Fruit fly (Drosophila melanogaster) S2 (cell line): ENCODE measurements around the gene AP-1-2beta.

ENCODE experiments used
- CG8478 ChIP-seq: fragments of >200 bp; optimal IDR thresholded peaks from 2 replicates; lab custom pipeline; 2018
- CTCF ChIP-seq, 2 experiments: fragments of >200 bp; optimal IDR thresholded peaks; 2 replicates each; lab custom pipeline; 2018

DNA sequence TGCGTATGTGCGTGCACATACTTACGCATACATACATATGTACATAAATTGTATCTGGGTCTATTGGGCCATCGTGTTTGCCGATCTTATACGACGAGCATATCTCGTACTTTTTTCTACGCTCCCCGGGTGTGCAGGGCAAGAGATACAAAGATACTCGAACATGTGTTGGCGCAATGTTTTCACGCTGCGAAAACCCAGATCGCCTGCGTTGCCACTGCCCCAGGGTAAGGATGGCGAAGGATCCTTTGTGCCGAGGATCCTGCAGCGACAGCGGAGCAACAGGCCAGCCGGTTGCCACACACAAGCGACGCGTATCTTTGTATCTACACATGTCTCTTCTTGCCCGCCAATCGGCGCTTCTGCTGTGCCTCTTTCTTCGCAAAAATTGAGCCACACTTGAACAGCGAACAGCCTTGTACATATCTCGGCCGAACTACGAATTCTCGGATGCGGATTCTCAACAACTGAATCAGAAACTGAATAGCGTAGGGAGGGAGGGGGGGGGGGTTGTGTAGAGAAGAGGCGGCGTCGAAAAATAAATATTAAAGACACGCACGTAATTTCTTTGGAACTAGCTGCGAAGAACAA, 44.3 kb downstream of the AP-1-2beta start:
- TF ChIP-seq CG8478 (lab: Kevin White, UChicago) = no peak
- no peak for TF ChIP-seq CTCF (optimal IDR thresholded peaks at IDR 0.05; lab: Kevin White, UChicago)
